Worm (Caenorhabditis elegans) whole organism, late embryonic: ENCODE results near the gene nhr-6.

Experiments
- K02D7.2 ChIP-seq: sonication (generic microtip); optimal IDR thresholded peaks from 2 replicates; lab custom pipeline; 2017; ENCODE audit warnings: mild to moderate bottlenecking, missing genetic modification characterization, missing compliant biosample characterization
- ama-1 ChIP-seq: fragments of 150-350 bp; optimal IDR thresholded peaks from 2 replicates; lab custom pipeline; 2014
- ceh-2 ChIP-seq: sonication (generic microtip); optimal IDR thresholded peaks from 2 replicates; lab custom pipeline; 2016; ENCODE audit warnings: missing genotype, missing genetic modification characterization, missing compliant biosample characterization
- fax-1 ChIP-seq: sonication (generic microtip); optimal IDR thresholded peaks from 2 replicates; lab custom pipeline; 2016; ENCODE audit warnings: missing genotype, missing genetic modification characterization, missing compliant biosample characterization
- fkh-10 ChIP-seq: fragments of 150-350 bp; optimal IDR thresholded peaks from 2 replicates; lab custom pipeline; 2014; ENCODE audit warnings: missing biosample characterization, missing genetic modification reagents, missing genetic modification characterization
- lin-11 ChIP-seq: fragments of 200-800 bp; sonication (Bioruptor generic); optimal IDR thresholded peaks from 2 replicates; lab custom pipeline; 2018; ENCODE audit warnings: mild to moderate bottlenecking, missing genetic modification characterization, missing compliant biosample characterization
- nfya-1 ChIP-seq: sonication (generic microtip); optimal IDR thresholded peaks from 2 replicates; lab custom pipeline; 2017; ENCODE audit warnings: missing genetic modification characterization, mild to moderate bottlenecking, missing compliant biosample characterization, antibody characterized with exemption, moderate library complexity
- nhr-232 ChIP-seq: sonication (generic microtip); optimal IDR thresholded peaks from 2 replicates; lab custom pipeline; 2016; ENCODE audit warnings: missing genetic modification characterization, missing compliant biosample characterization
- npax-4 ChIP-seq: sonication (generic microtip); optimal IDR thresholded peaks from 2 replicates; lab custom pipeline; 2016; ENCODE audit warnings: missing genetic modification characterization, missing compliant biosample characterization
- pag-3 ChIP-seq: sonication (generic microtip); optimal IDR thresholded peaks from 2 replicates; lab custom pipeline; 2016; ENCODE audit warnings: missing compliant biosample characterization, missing genetic modification characterization, borderline replicate concordance
- pat-9 ChIP-seq: fragments of 200-800 bp; sonication (Bioruptor generic); optimal IDR thresholded peaks from 2 replicates; lab custom pipeline; 2018; ENCODE audit warnings: mild to moderate bottlenecking, missing genetic modification characterization, moderate library complexity, missing compliant biosample characterization
- pha-4 ChIP-seq: fragments of 150-350 bp; optimal IDR thresholded peaks from 2 replicates; lab custom pipeline; 2018; ENCODE audit warnings: missing biosample characterization, missing genetic modification reagents, missing genetic modification characterization
- tbx-2 ChIP-seq: sonication (generic microtip); optimal IDR thresholded peaks from 2 replicates; lab custom pipeline; 2016; ENCODE audit warnings: missing genetic modification characterization, missing compliant biosample characterization
- unc-3 ChIP-seq, 2 experiments: fragments of 200-800 bp in 1 of 2; sonication (Bioruptor generic) in 1 of 2; sonication (generic microtip) in 1 of 2; conservative IDR thresholded peaks in 1 of 2; optimal IDR thresholded peaks in 1 of 2; 2 replicates each; pipeline versions ENCODE4 v1.3.6 to Lab custom; 2016 to 2022; ENCODE audit warnings: missing compliant biosample characterization in 2 of 2, missing genetic modification characterization in 2 of 2, missing genetic modification reagents in 1 of 2

DNA sequence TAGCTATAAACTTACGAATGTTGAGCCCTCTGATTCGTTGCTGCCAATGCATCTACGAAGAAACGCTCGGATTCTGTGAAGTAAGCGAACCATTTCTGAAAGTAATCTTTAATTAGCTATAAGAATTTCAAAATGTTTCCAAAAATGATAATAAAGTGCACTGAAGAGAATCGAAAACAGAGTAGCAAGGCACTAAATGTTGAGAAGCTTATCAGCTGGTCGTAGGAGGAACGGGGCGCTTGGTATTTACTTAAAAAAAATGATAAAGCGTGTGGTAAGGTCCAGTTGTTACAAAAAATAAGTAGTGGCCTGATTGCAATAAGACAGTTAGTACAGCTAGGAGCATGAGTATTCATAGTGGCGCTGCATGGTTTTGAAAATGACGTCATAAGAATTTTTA lies 27.1 kb upstream of the nhr-6 start, which contains the start of gene C54C6.7:
- TF ChIP-seq pag-3 (no peak), pha-4 (tag; lab: Kevin White, UChicago) (no peak), fkh-10 (GFP tag; lab: Kevin White, UChicago) (no peak), nfya-1 (tag; lab: Kevin White, UChicago) (no peak), ama-1 (lab: Kevin White, UChicago) (no peak), ceh-2 (tag; lab: Kevin White, UChicago) (no peak), fax-1 (tag; lab: Kevin White, UChicago) (no peak), pat-9 (tag; lab: Kevin White, UChicago) (no peak), unc-3 (GFP tag; conservative IDR thresholded peaks at IDR 0.05; lab: Robert Waterston, UW) (no peak), unc-3 (tag; optimal IDR thresholded peaks at IDR 0.05; lab: Kevin White, UChicago) (no peak), lin-11 (tag; lab: Kevin White, UChicago) (no peak), npax-4 (tag; lab: Kevin White, UChicago) (no peak), K02D7.2 (tag; lab: Kevin White, UChicago) (no peak), nhr-232 (no peak), tbx-2 (tag; lab: Kevin White, UChicago) (no peak)
